Worm (Caenorhabditis elegans): ENCODE data around the gene sri-29.
A peak's percentile ranks its signal among the peaks of the same experiment; 100 is the strongest.

Gene sri-29

DNA sequence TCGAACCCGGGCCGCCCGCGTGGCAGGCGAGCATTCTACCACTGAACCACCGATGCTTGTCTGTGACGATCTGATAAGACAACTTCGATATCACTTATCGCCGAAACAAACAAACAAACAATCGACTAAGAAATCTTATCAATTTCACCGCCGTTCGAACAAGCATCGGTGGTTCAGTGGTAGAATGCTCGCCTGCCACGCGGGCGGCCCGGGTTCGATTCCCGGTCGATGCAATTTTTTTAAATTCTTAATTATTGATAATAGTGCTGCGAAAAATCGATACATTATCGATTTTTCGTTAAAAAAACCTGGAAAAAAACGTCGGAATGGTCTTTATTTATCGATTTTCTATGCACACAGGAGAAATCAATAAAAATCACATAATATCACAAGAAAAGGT, 18.1 kb downstream of the sri-29 start (continued):
- TF ChIP-seq F10E7.11 (tag; optimal IDR thresholded peaks at IDR 0.05) (no peak), ccch-3 (GFP tag; optimal IDR thresholded peaks at IDR 0.05) (no peak), sdz-38 (tag; optimal IDR thresholded peaks at IDR 0.05) (no peak), ztf-26 (tag; optimal IDR thresholded peaks at IDR 0.05) (peak; percentile 47), nhr-80 (tag; optimal IDR thresholded peaks at IDR 0.05) (peak; percentile 12), somi-1 (GFP tag; optimal IDR thresholded peaks at IDR 0.05) (no peak), madf-10 (tag; optimal IDR thresholded peaks at IDR 0.05) (peak; percentile 54), dox-1 (GFP tag; IDR thresholded peaks at IDR 0.05) (no peak), F33H1.4 (GFP tag; IDR thresholded peaks at IDR 0.05) (peak; percentile 56), ets-4 (GFP tag; optimal IDR thresholded peaks at IDR 0.05) (no peak), snpc-3.4 (tag; optimal IDR thresholded peaks at IDR 0.05) (peak; percentile 34), ztf-22 (GFP tag; optimal IDR thresholded peaks at IDR 0.05) (no peak), sea-2 (GFP tag; IDR thresholded peaks at IDR 0.05) (no peak), hrde-1 (tag; optimal IDR thresholded peaks at IDR 0.05; ENCODE audit: borderline replicate concordance) (peak; percentile 66), snpc-1.3 (tag; optimal IDR thresholded peaks at IDR 0.05; ENCODE audit: insufficient read depth) (peak; percentile 56), attf-3 (GFP tag; conservative IDR thresholded peaks at IDR 0.05) (no peak), F22D6.2 (tag; optimal IDR thresholded peaks at IDR 0.05) (no peak), lsl-1 (GFP tag; optimal IDR thresholded peaks at IDR 0.05) (peak; percentile 46), bed-2 (GFP tag; IDR thresholded peaks at IDR 0.05) (no peak), F23B12.7 (tag; optimal IDR thresholded peaks at IDR 0.05; ENCODE audit: insufficient read depth) (peak; percentile 70), nhr-90 (tag; optimal IDR thresholded peaks at IDR 0.05) (peak; percentile 69), nfyb-1 (GFP tag; IDR thresholded peaks at IDR 0.05) (peak; percentile 88), unc-62 (GFP tag; optimal IDR thresholded peaks at IDR 0.05) (no peak), madf-6 (GFP tag; IDR thresholded peaks at IDR 0.05) (peak; percentile 73), F39B2.1 (GFP tag; IDR thresholded peaks at IDR 0.05) (no peak), D2030.7 (GFP tag; IDR thresholded peaks at IDR 0.05) (peak; percentile 78), ceh-100 (GFP tag; IDR thresholded peaks at IDR 0.05) (peak; percentile 53; the same call in 1 of the 2 replicates), akir-1 (GFP tag; optimal IDR thresholded peaks at IDR 0.05) (no peak), nhr-120 (GFP tag; IDR thresholded peaks at IDR 0.05) (no peak), F55B11.4 (tag; optimal IDR thresholded peaks at IDR 0.05; ENCODE audit: borderline replicate concordance, insufficient read depth) (no peak), let-526 (GFP tag; IDR thresholded peaks at IDR 0.05) (0 out of 2 replicates have a peak, but pooled peaks have one; percentile 20), B0019.2 (GFP tag; conservative IDR thresholded peaks at IDR 0.05) (no peak), hlh-12 (tag; optimal IDR thresholded peaks at IDR 0.05) (no peak), zim-3 (tag; optimal IDR thresholded peaks at IDR 0.05) (no peak), egrh-3 (GFP tag; IDR thresholded peaks at IDR 0.05) (0 out of 2 replicates have a peak, but pooled peaks have one; percentile 5), tlf-1 (GFP tag; optimal IDR thresholded peaks at IDR 0.05) (no peak), mes-4 (tag; optimal IDR thresholded peaks at IDR 0.05) (no peak), egl-18 (GFP tag; IDR thresholded peaks at IDR 0.05) (no peak), B0261.1 (tag; optimal IDR thresholded peaks at IDR 0.05) (peak; percentile 94), lin-35 (GFP tag; optimal IDR thresholded peaks at IDR 0.05) (peak in 1 of 3 experiments; percentile 28), snpc-4 (GFP tag; optimal IDR thresholded peaks at IDR 0.05) (peak; percentile 39), snpc-4 (tag; optimal IDR thresholded peaks at IDR 0.05) (peak in 3 of 4 experiments; percentile 41 to 62 (median 43)), F52B5.7 (tag; optimal IDR thresholded peaks at IDR 0.05) (no peak), ztf-25 (GFP tag; IDR thresholded peaks at IDR 0.05) (no peak), pha-4 (tag; optimal IDR thresholded peaks at IDR 0.05) (no peak), F57A8.1 (GFP tag; optimal IDR thresholded peaks at IDR 0.05) (no peak), K11D2.4 (GFP tag; IDR thresholded peaks at IDR 0.05) (0 out of 2 replicates have a peak, but pooled peaks have one; percentile 33), Y53F4B.3 (GFP tag; IDR thresholded peaks at IDR 0.05) (no peak), nhr-179 (tag; optimal IDR thresholded peaks at IDR 0.05) (no peak)
